Fruit fly (Drosophila melanogaster): ENCODE data around the gene NO66.

Gene NO66

dm6 chrX:4329809-4330208 is 10.6 kb downstream of the NO66 start (continued):
- TF ChIP-seq CG14050 (GFP tag; IDR thresholded peaks at IDR 0.05) (no peak), sens-2 (GFP tag; IDR thresholded peaks at IDR 0.05) (no peak), cato (GFP tag; optimal IDR thresholded peaks at IDR 0.05; ENCODE audit: borderline replicate concordance) (no peak), CTCF (GFP tag; optimal IDR thresholded peaks at IDR 0.05) (no peak), abd-A (tag; optimal IDR thresholded peaks at IDR 0.05) (no peak), Med (GFP tag) (peak; percentile 56), CG3281 (GFP tag; optimal IDR thresholded peaks at IDR 0.05) (no peak), stc (GFP tag; IDR thresholded peaks at IDR 0.05) (no peak), CG11398 (GFP tag; optimal IDR thresholded peaks at IDR 0.05) (no peak), CG17359 (tag; optimal IDR thresholded peaks at IDR 0.05) (no peak), sisA (GFP tag; IDR thresholded peaks at IDR 0.05) (peak; percentile 37), chinmo (GFP tag; IDR thresholded peaks at IDR 0.05; ENCODE audit: partially characterized antibody) (no peak), CG8290 (GFP tag; optimal IDR thresholded peaks at IDR 0.05) (no peak), CG8290 (tag; optimal IDR thresholded peaks at IDR 0.05) (peak in 1 of 2 experiments; percentile 51), row (GFP tag; IDR thresholded peaks at IDR 0.05) (peak; percentile 35; the same call in 1 of the 3 replicates), gem (tag; optimal IDR thresholded peaks at IDR 0.05) (peak; percentile 17), zen2 (GFP tag; IDR thresholded peaks at IDR 0.05; ENCODE audit: partially characterized antibody) (no peak), Mad (GFP tag; optimal IDR thresholded peaks at IDR 0.05) (no peak), Ptx1 (GFP tag; IDR thresholded peaks at IDR 0.05) (0 out of 2 replicates have a peak, but pooled peaks have one; percentile 21), hbn (GFP tag; IDR thresholded peaks at IDR 0.05; ENCODE audit: partially characterized antibody) (no peak), gro (GFP tag; optimal IDR thresholded peaks at IDR 0.05) (no peak), unpg (GFP tag; optimal IDR thresholded peaks at IDR 0.05) (no peak), br (optimal IDR thresholded peaks at IDR 0.05) (no peak), dmrt99B (tag; optimal IDR thresholded peaks at IDR 0.05) (peak; percentile 9), gcm (GFP tag; optimal IDR thresholded peaks at IDR 0.05) (no peak), Hmr (GFP tag; optimal IDR thresholded peaks at IDR 0.05) (peak; percentile 35)

- TF ChIP-seq CG15479 (GFP tag; optimal IDR thresholded peaks at IDR 0.05) (no peak), HHEX (GFP tag; optimal IDR thresholded peaks at IDR 0.05) (no peak), CG18011 (GFP tag; optimal IDR thresholded peaks at IDR 0.05) (no peak), bowl (GFP tag; IDR thresholded peaks at IDR 0.05) (no peak), Atf6 (GFP tag; IDR thresholded peaks at IDR 0.05) (no peak), CG9727 (GFP tag; optimal IDR thresholded peaks at IDR 0.05) (no peak), lilli (GFP tag; optimal IDR thresholded peaks at IDR 0.05) (no peak), Dip2 (GFP tag; IDR thresholded peaks at IDR 0.05) (no peak), Usf (GFP tag; optimal IDR thresholded peaks at IDR 0.05) (no peak), zfh1 (GFP tag; IDR thresholded peaks at IDR 0.05) (no peak), croc (GFP tag; conservative IDR thresholded peaks at IDR 0.05) (no peak), CG13123 (GFP tag; optimal IDR thresholded peaks at IDR 0.05) (no peak), pzg (GFP tag; optimal IDR thresholded peaks at IDR 0.05) (no peak), ac (GFP tag; optimal IDR thresholded peaks at IDR 0.05) (no peak), CG14050 (GFP tag; IDR thresholded peaks at IDR 0.05) (no peak)
Measured at dm6 chrX:4358515-4358914, 39.3 kb downstream of the NO66 start.

- no peak for TF ChIP-seq exex (tag; optimal IDR thresholded peaks at IDR 0.05)
- TF ChIP-seq CG3838 (GFP tag; optimal IDR thresholded peaks at IDR 0.05), result no peak
- no peak for TF ChIP-seq CG8478 (optimal IDR thresholded peaks at IDR 0.05)
- TF ChIP-seq zen2 (GFP tag; IDR thresholded peaks at IDR 0.05; ENCODE audit: partially characterized antibody), result peak; percentile 65
- TF ChIP-seq CG31365 (tag; optimal IDR thresholded peaks at IDR 0.05), result no peak
- TF ChIP-seq CG2116 (GFP tag; optimal IDR thresholded peaks at IDR 0.05), result peak; percentile 36
- no peak; the same call in 1 of the 2 replicates for TF ChIP-seq Rfx (GFP tag; IDR thresholded peaks at IDR 0.05)
- peak; percentile 20 for TF ChIP-seq CG30403 (GFP tag; optimal IDR thresholded peaks at IDR 0.05)
- no peak for TF ChIP-seq fru (optimal IDR thresholded peaks at IDR 0.05)
- peak; percentile 41 for TF ChIP-seq Myb (GFP tag; optimal IDR thresholded peaks at IDR 0.05)
- no peak for TF ChIP-seq onecut (GFP tag; IDR thresholded peaks at IDR 0.05)
- TF ChIP-seq Blimp-1 (GFP tag; optimal IDR thresholded peaks at IDR 0.05), result no peak
- no peak for TF ChIP-seq tio (GFP tag; optimal IDR thresholded peaks at IDR 0.05)
- TF ChIP-seq CG12769 (tag; optimal IDR thresholded peaks at IDR 0.05), result no peak
- TF ChIP-seq twi (tag; optimal IDR thresholded peaks at IDR 0.05), result no peak
Measured at dm6 chrX:4366196-4366595, 47.0 kb downstream of the NO66 start, which contains the start of gene CG3626. TSS of gene CG3626 (plus strand) at chrX:4366417.

Measured in whole organism, embryonic.